Fruit fly (Drosophila melanogaster) whole organism, embryonic: Measurements from ENCODE around the gene neur.

Experiments
- BEAF-32 ChIP-seq: fragments of 200-800 bp; sonication (Bioruptor generic); optimal IDR thresholded peaks from 3 replicates; lab custom pipeline; 2017; ENCODE audit warnings: missing biosample characterization, missing genetic modification characterization, mild to moderate bottlenecking, moderate library complexity, missing genetic modification reagents
- CG10267 ChIP-seq: fragments of 200-800 bp; sonication (Bioruptor generic); optimal IDR thresholded peaks from 2 replicates; lab custom pipeline; 2018; ENCODE audit warnings: missing biosample characterization, mild to moderate bottlenecking, missing genetic modification characterization, moderate library complexity
- CG10366 ChIP-seq: fragments of 200-800 bp; sonication (Bioruptor generic); IDR thresholded peaks from 2 replicates; pipeline ENCODE4 v1.3.6; 2022; ENCODE audit warnings: missing biosample characterization, missing genetic modification characterization
- CG1233 ChIP-seq: fragments of 200-800 bp; sonication (Bioruptor generic); optimal IDR thresholded peaks from 4 replicates; lab custom pipeline; 2018; ENCODE audit warnings: missing biosample characterization, mild to moderate bottlenecking, missing genetic modification characterization
- CG12391 ChIP-seq: fragments of 200-800 bp; sonication (Bioruptor generic); optimal IDR thresholded peaks from 3 replicates; lab custom pipeline; 2018; ENCODE audit warnings: missing biosample characterization, mild to moderate bottlenecking, missing genetic modification characterization, moderate library complexity
- CG12769 ChIP-seq: fragments of 200-800 bp; sonication (Bioruptor generic); optimal IDR thresholded peaks from 2 replicates; lab custom pipeline; 2019; ENCODE audit warnings: missing biosample characterization, mild to moderate bottlenecking, missing genetic modification characterization, moderate library complexity
- CG14667 ChIP-seq: fragments of 200-800 bp; sonication (Bioruptor generic); IDR thresholded peaks from 2 replicates; pipeline ENCODE4 v1.3.6; 2022; ENCODE audit warnings: missing biosample characterization, missing genetic modification characterization
- CG15601 ChIP-seq: fragments of 200-800 bp; sonication (Bioruptor generic); optimal IDR thresholded peaks from 3 replicates; lab custom pipeline; 2019; ENCODE audit warnings: missing biosample characterization, mild to moderate bottlenecking, missing genetic modification characterization, moderate library complexity
- CG18476 ChIP-seq: fragments of 200-800 bp; sonication (Bioruptor generic); optimal IDR thresholded peaks from 2 replicates; lab custom pipeline; 2016; ENCODE audit warnings: missing biosample characterization, mild to moderate bottlenecking, missing genetic modification characterization
- CG2199 ChIP-seq: fragments of 200-800 bp; sonication (Bioruptor generic); IDR thresholded peaks from 3 replicates; pipeline ENCODE4 v1.3.6; 2022; ENCODE audit warnings: missing biosample characterization, missing genetic modification characterization
- CG2678 ChIP-seq: fragments of 200-800 bp; sonication (Bioruptor generic); optimal IDR thresholded peaks from 3 replicates; lab custom pipeline; 2019; ENCODE audit warnings: missing biosample characterization, mild to moderate bottlenecking, missing genetic modification characterization, moderate library complexity
- CG31365 ChIP-seq: fragments of 200-800 bp; sonication (Bioruptor generic); optimal IDR thresholded peaks from 2 replicates; lab custom pipeline; 2018; ENCODE audit warnings: missing biosample characterization, mild to moderate bottlenecking, missing genetic modification characterization
- CG33213 ChIP-seq: fragments of 200-800 bp; sonication (Bioruptor generic); optimal IDR thresholded peaks from 3 replicates; lab custom pipeline; 2016; ENCODE audit warnings: missing biosample characterization, missing genetic modification characterization
- CG3726 ChIP-seq: fragments of 200-800 bp; sonication (Bioruptor generic); IDR thresholded peaks from 3 replicates; pipeline ENCODE4, ENCODE4 v1.3.6; 2022; ENCODE audit warnings: missing biosample characterization, missing genetic modification characterization
- CG6272 ChIP-seq: fragments of 200-800 bp; sonication (Bioruptor generic); IDR thresholded peaks from 2 replicates; pipeline ENCODE4 v1.3.6; 2022; ENCODE audit warnings: missing biosample characterization, missing genetic modification characterization
- CG6791 ChIP-seq: fragments of 200-800 bp; sonication (Bioruptor generic); IDR thresholded peaks from 3 replicates; pipeline ENCODE4 v1.3.6; 2022; ENCODE audit warnings: missing biosample characterization, missing genetic modification characterization; ENCODE audit not compliant: partially characterized antibody
- CG7839 ChIP-seq: fragments of 200-800 bp; sonication (Bioruptor generic); optimal IDR thresholded peaks from 3 replicates; lab custom pipeline; 2018; ENCODE audit warnings: missing biosample characterization, mild to moderate bottlenecking, missing genetic modification characterization, moderate library complexity
- CG9437 ChIP-seq: fragments of 200-800 bp; sonication (Bioruptor generic); optimal IDR thresholded peaks from 2 replicates; lab custom pipeline; 2018; ENCODE audit warnings: missing biosample characterization, mild to moderate bottlenecking, missing genetic modification characterization
- CG9817 ChIP-seq: fragments of 200-800 bp; sonication (Bioruptor generic); optimal IDR thresholded peaks from 2 replicates; lab custom pipeline; 2018; ENCODE audit warnings: missing biosample characterization, mild to moderate bottlenecking, missing genetic modification characterization, moderate library complexity
- CTCF ChIP-seq: fragments of 200-800 bp; sonication (Bioruptor generic); optimal IDR thresholded peaks from 2 replicates; lab custom pipeline; 2017; ENCODE audit warnings: missing biosample characterization, mild to moderate bottlenecking, missing genetic modification characterization, moderate library complexity
- Gsc ChIP-seq: fragments of 200-800 bp; sonication (Bioruptor generic); IDR thresholded peaks from 2 replicates; pipeline ENCODE4 v1.3.6; 2022; ENCODE audit warnings: missing biosample characterization, missing genetic modification characterization
- H15 ChIP-seq: fragments of 200-800 bp; sonication (Bioruptor generic); IDR thresholded peaks from 3 replicates; pipeline ENCODE4 v1.3.6; 2022; ENCODE audit warnings: missing biosample characterization, missing genetic modification characterization
- HLH4C ChIP-seq: fragments of 200-800 bp; sonication (Bioruptor generic); IDR thresholded peaks from 3 replicates; pipeline ENCODE4 v1.3.6; 2022; ENCODE audit warnings: missing biosample characterization, missing genetic modification characterization; ENCODE audit not compliant: partially characterized antibody
- Hmr ChIP-seq: fragments of 200-800 bp; sonication (Bioruptor generic); optimal IDR thresholded peaks from 3 replicates; lab custom pipeline; 2017; ENCODE audit warnings: mild to moderate bottlenecking, missing biosample characterization, missing genetic modification reagents, missing genetic modification characterization
- Lhr ChIP-seq: fragments of 200-800 bp; sonication (Bioruptor generic); optimal IDR thresholded peaks from 3 replicates; lab custom pipeline; 2017; ENCODE audit warnings: mild to moderate bottlenecking, missing biosample characterization, missing genetic modification reagents, missing genetic modification characterization
- Meics ChIP-seq: fragments of 200-800 bp; sonication (Bioruptor generic); optimal IDR thresholded peaks from 2 replicates; lab custom pipeline; 2017; ENCODE audit warnings: missing biosample characterization, mild to moderate bottlenecking, missing genetic modification characterization
- NK7.1 ChIP-seq: fragments of 200-800 bp; sonication (Bioruptor generic); optimal IDR thresholded peaks from 3 replicates; lab custom pipeline; 2016; ENCODE audit warnings: missing biosample characterization, missing genetic modification characterization
- Sry-β ChIP-seq: fragments of 200-800 bp; sonication (Bioruptor generic); optimal IDR thresholded peaks from 2 replicates; lab custom pipeline; 2018; ENCODE audit warnings: missing biosample characterization, mild to moderate bottlenecking, missing genetic modification characterization, moderate library complexity
- Xrp1 ChIP-seq: fragments of 200-800 bp; sonication (Bioruptor generic); IDR thresholded peaks from 2 replicates; pipeline ENCODE4 v1.3.6; 2022; ENCODE audit warnings: missing biosample characterization, missing genetic modification characterization
- az2 ChIP-seq: fragments of 200-800 bp; sonication (Bioruptor generic); optimal IDR thresholded peaks from 3 replicates; lab custom pipeline; 2016; ENCODE audit warnings: missing biosample characterization, missing genetic modification characterization
- chinmo ChIP-seq: fragments of 200-800 bp; sonication (Bioruptor generic); IDR thresholded peaks from 4 replicates; pipeline ENCODE4 v1.3.6; 2022; ENCODE audit warnings: missing biosample characterization, missing genetic modification characterization; ENCODE audit not compliant: partially characterized antibody
- croc ChIP-seq: fragments of 200-800 bp; sonication (Bioruptor generic); conservative IDR thresholded peaks from 3 replicates; pipeline ENCODE4 v1.3.6; 2022; ENCODE audit warnings: missing biosample characterization, missing genetic modification characterization
- da ChIP-seq: fragments of 200-800 bp; sonication (Bioruptor generic); optimal IDR thresholded peaks from 2 replicates; lab custom pipeline; 2016; ENCODE audit warnings: missing biosample characterization, missing genetic modification characterization
- fd3F ChIP-seq: fragments of 200-800 bp; sonication (Bioruptor generic); optimal IDR thresholded peaks from 2 replicates; lab custom pipeline; 2018; ENCODE audit warnings: missing biosample characterization, mild to moderate bottlenecking, missing genetic modification characterization, moderate library complexity
- gt ChIP-seq: fragments of 200-800 bp; sonication (Bioruptor generic); IDR thresholded peaks from 2 replicates; pipeline ENCODE4 v1.3.6; 2022; ENCODE audit warnings: missing biosample characterization, missing genetic modification characterization
- insv ChIP-seq, 2 experiments: fragments of 200-800 bp; sonication (Bioruptor generic); optimal IDR thresholded peaks; 3 replicates each; lab custom pipeline; 2016 to 2018; ENCODE audit warnings: missing biosample characterization in 2 of 2, missing genetic modification characterization in 2 of 2
- knrl ChIP-seq: fragments of 200-800 bp; sonication (Bioruptor generic); IDR thresholded peaks from 3 replicates; pipeline ENCODE4 v1.3.6; 2022; ENCODE audit warnings: missing biosample characterization, missing genetic modification characterization; ENCODE audit not compliant: partially characterized antibody
- nau ChIP-seq: fragments of 200-800 bp; sonication (Bioruptor generic); optimal IDR thresholded peaks from 3 replicates; lab custom pipeline; 2017; ENCODE audit warnings: missing biosample characterization, mild to moderate bottlenecking, missing genetic modification characterization, missing genetic modification reagents
- nom ChIP-seq: fragments of 200-800 bp; sonication (Bioruptor generic); optimal IDR thresholded peaks from 2 replicates; lab custom pipeline; 2017; ENCODE audit warnings: missing biosample characterization, missing genetic modification characterization, mild to moderate bottlenecking, moderate library complexity, missing genetic modification reagents
- psq ChIP-seq: fragments of 200-800 bp; sonication (Bioruptor generic); optimal IDR thresholded peaks from 2 replicates; lab custom pipeline; 2017; ENCODE audit warnings: missing biosample characterization, missing genetic modification characterization
- pum ChIP-seq: fragments of 200-800 bp; sonication (Bioruptor generic); optimal IDR thresholded peaks from 2 replicates; lab custom pipeline; 2016; ENCODE audit warnings: missing biosample characterization, missing genetic modification characterization
- pzg ChIP-seq: fragments of 200-800 bp; sonication (Bioruptor generic); optimal IDR thresholded peaks from 3 replicates; lab custom pipeline; 2018; ENCODE audit warnings: missing biosample characterization, mild to moderate bottlenecking, missing genetic modification characterization, moderate library complexity
- sens ChIP-seq: fragments of 200-800 bp; sonication (Bioruptor generic); peaks from one replicate; lab custom pipeline; 2016; ENCODE audit warnings: missing biosample characterization, missing genetic modification characterization
- seq ChIP-seq: fragments of 200-800 bp; sonication (Bioruptor generic); IDR thresholded peaks from 2 replicates; pipeline ENCODE4 v1.3.6; 2022; ENCODE audit warnings: missing biosample characterization, missing genetic modification characterization
- stwl ChIP-seq: fragments of 200-800 bp; sonication (Bioruptor generic); optimal IDR thresholded peaks from 3 replicates; lab custom pipeline; 2018; ENCODE audit warnings: missing biosample characterization, mild to moderate bottlenecking, missing genetic modification characterization, moderate library complexity
- tgo ChIP-seq: fragments of 200-800 bp; sonication (Bioruptor generic); IDR thresholded peaks from 3 replicates; pipeline ENCODE4 v1.3.6; 2022; ENCODE audit warnings: missing biosample characterization, missing genetic modification characterization
- usp ChIP-seq: fragments of >200 bp; optimal IDR thresholded peaks from 2 replicates; lab custom pipeline; 2017; ENCODE audit warnings: missing biosample characterization, missing genetic modification characterization
- zen ChIP-seq: fragments of 200-800 bp; sonication (Bioruptor generic); optimal IDR thresholded peaks from 3 replicates; lab custom pipeline; 2018; ENCODE audit warnings: missing biosample characterization, mild to moderate bottlenecking, missing genetic modification characterization, moderate library complexity

Gene neur

DNA sequence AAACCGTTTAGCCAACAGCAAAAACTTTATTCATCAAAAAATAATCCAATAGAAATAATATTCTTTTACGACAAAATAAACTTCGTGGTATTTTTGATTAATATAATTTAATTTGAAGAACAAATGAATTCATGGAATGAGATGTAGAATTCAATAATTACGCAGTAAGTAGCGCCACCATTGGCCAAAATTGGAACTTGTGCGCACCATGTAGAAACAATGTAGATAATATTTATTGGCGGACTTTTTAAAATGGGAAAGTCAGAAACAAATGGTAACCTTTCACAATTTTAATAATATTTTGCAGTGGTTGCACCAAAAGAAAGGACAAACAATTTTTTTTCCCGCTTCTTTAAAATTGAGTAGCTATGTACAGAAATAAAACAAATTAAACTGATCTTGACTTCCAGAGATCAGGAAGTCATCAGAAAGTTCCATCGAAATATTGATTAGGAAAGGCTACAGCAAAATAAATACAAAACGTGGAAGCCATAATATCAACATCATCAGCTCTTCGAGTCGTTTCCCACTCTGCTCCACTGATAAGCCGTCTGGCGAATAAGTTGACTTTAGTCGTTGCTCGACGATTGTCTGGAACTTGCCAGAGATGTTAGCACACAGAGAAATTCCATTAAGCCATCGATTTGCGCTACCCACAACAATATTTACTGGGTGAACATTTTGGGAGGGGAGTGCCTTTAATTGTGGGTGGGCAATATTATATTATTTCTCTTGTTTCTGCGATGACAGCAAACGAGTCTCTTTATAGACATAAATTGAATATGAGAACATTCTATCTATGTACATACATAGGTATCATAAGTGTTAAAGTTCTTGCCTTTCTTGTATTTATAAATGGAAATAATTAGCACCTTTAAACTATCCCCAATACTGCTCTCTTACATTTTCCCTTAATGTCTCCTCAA lies 59.2 kb downstream of the neur start (continued):
- peak; percentile 31; the same call in 1 of the 4 replicates for TF ChIP-seq chinmo
- peak; percentile 55 for TF ChIP-seq stwl (tag; lab: Kevin White, UChicago)
- TF ChIP-seq zen (tag; lab: Kevin White, UChicago) = peak; percentile 37
- TF ChIP-seq CG7839 = peak; percentile 25
- peak; percentile 63; the same call in 2 of the 3 replicates for TF ChIP-seq knrl (GFP tag; lab: Robert Waterston, UW)
- no peak for TF ChIP-seq az2
- TF ChIP-seq CG10366 = no peak
- TF ChIP-seq Hmr (GFP tag; lab: Kevin White, UChicago) = peak; percentile 16
- TF ChIP-seq Meics = peak; percentile 6
- TF ChIP-seq CG15601 (tag; lab: Kevin White, UChicago) = no peak
- no peak for TF ChIP-seq CG14667 (GFP tag; lab: Robert Waterston, UW)
- no peak for TF ChIP-seq fd3F (GFP tag; lab: Kevin White, UChicago)
- peak; percentile 45 for TF ChIP-seq Lhr (GFP tag; lab: Kevin White, UChicago)
- peak; percentile 6 for TF ChIP-seq CG1233
- no peak for TF ChIP-seq croc (GFP tag; lab: Robert Waterston, UW)
- peak; percentile 9 for TF ChIP-seq CG33213 (GFP tag; lab: Kevin White, UChicago)
- TF ChIP-seq insv (GFP tag; optimal IDR thresholded peaks at IDR 0.05; lab: Kevin White, UChicago) = peak in 1 of 2 experiments; percentile 3
- peak; percentile 10 for TF ChIP-seq NK7.1 (GFP tag; lab: Kevin White, UChicago)
- peak; percentile 6 for TF ChIP-seq BEAF-32 (GFP tag; lab: Kevin White, UChicago)
- no peak for TF ChIP-seq CG18476 (GFP tag; lab: Kevin White, UChicago)
- TF ChIP-seq CG9437 (GFP tag; lab: Kevin White, UChicago) = no peak
- TF ChIP-seq Xrp1 (GFP tag; lab: Robert Waterston, UW) = 0 out of 2 replicates have a peak, but pooled peaks have one; percentile 30
- TF ChIP-seq CG2678 (tag; lab: Kevin White, UChicago) = peak; percentile 8
- TF ChIP-seq HLH4C = peak; percentile 39; the same call in 1 of the 3 replicates
- peak; percentile 17 for TF ChIP-seq nau (GFP tag; lab: Kevin White, UChicago)
- TF ChIP-seq psq (GFP tag; lab: Kevin White, UChicago) = no peak
- peak; percentile 3 for TF ChIP-seq CG12391 (tag; lab: Kevin White, UChicago)
- TF ChIP-seq CG12769 (tag; lab: Kevin White, UChicago) = peak; percentile 6
- no peak for TF ChIP-seq CG3726
- TF ChIP-seq CG31365 (tag; lab: Kevin White, UChicago) = no peak
- no peak for TF ChIP-seq usp
- no peak for TF ChIP-seq Gsc (GFP tag; lab: Robert Waterston, UW)
- peak; percentile 14 for TF ChIP-seq pzg
- TF ChIP-seq CG2199 (GFP tag; lab: Robert Waterston, UW) = peak; percentile 82; the same call in 2 of the 3 replicates
- no peak for TF ChIP-seq Sry-β (GFP tag; lab: Kevin White, UChicago)
- peak; percentile 8 for TF ChIP-seq pum
- peak; percentile 28; the same call in 1 of the 3 replicates for TF ChIP-seq tgo
- peak; percentile 53 for TF ChIP-seq sens (GFP tag; lab: Kevin White, UChicago)
- TF ChIP-seq nom (GFP tag; lab: Kevin White, UChicago) = peak; percentile 86
- no peak for TF ChIP-seq da
- TF ChIP-seq CG6272 (GFP tag; lab: Robert Waterston, UW) = no peak
- no peak for TF ChIP-seq gt (GFP tag; lab: Robert Waterston, UW)
- TF ChIP-seq CG6791 = 0 out of 3 replicates have a peak, but pooled peaks have one; percentile 45
- peak; percentile 17 for TF ChIP-seq CG10267 (tag; lab: Kevin White, UChicago)
- TF ChIP-seq CTCF (GFP tag; lab: Kevin White, UChicago) = peak; percentile 98
- peak; percentile 54 for TF ChIP-seq seq
- peak; percentile 23 for TF ChIP-seq CG9817 (tag; lab: Kevin White, UChicago)
- TF ChIP-seq H15 (GFP tag; lab: Robert Waterston, UW) = 0 out of 3 replicates have a peak, but pooled peaks have one; percentile 6
